Worm (Caenorhabditis elegans): ENCODE measurements around the gene nhr-76.

DNA sequence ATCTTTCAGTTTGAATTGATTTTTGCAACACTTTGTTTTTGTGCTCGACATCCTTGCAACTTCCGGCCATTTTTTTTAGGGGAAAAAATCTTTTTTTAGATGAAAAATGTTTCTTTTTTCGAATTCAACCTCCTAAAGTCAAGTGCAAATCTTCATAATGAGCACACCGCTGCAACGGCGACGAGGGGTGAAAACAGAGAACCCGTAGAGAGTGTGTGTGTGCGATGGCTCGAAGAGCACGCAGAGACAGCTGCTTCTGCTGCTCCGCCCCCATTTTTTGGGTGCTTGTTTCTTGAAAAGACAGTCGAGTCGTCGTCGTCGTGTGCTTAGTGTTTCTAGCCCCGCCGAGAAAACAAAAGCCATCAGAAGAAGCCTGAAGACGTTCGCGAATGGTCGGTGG, 21.3 kb upstream of the nhr-76 start, which contains the start of gene inx-18:
- no peak for TF ChIP-seq C08G9.2 (tag; optimal IDR thresholded peaks at IDR 0.05)
- TF ChIP-seq unc-86 (tag; optimal IDR thresholded peaks at IDR 0.05), result no peak
- no peak for TF ChIP-seq pqm-1 (tag; optimal IDR thresholded peaks at IDR 0.05)
- no peak for TF ChIP-seq madf-2 (tag; optimal IDR thresholded peaks at IDR 0.05)
- TF ChIP-seq nfya-1 (tag; optimal IDR thresholded peaks at IDR 0.05), result no peak
- TF ChIP-seq ceh-9 (tag; optimal IDR thresholded peaks at IDR 0.05), result no peak
- TF ChIP-seq gmeb-2 (tag; optimal IDR thresholded peaks at IDR 0.05), result no peak
- no peak for TF ChIP-seq fkh-10 (GFP tag; optimal IDR thresholded peaks at IDR 0.05)
